Fruit fly (Drosophila melanogaster): Measurements from ENCODE around the gene HP4.

The HP4 gene

dm6 chr3L:8001057-8001597, 25.2 kb upstream of the HP4 start (continued):
- 0 out of 2 replicates have a peak, but pooled peaks have one; percentile 63 for TF ChIP-seq CG16779 (GFP tag; IDR thresholded peaks at IDR 0.05)
- no peak for TF ChIP-seq gem (tag; optimal IDR thresholded peaks at IDR 0.05)
- TF ChIP-seq Camta (GFP tag; optimal IDR thresholded peaks at IDR 0.05), result no peak

dm6 chr3L:7999933-8000332, 24.0 kb upstream of the HP4 start:
- TF ChIP-seq CG13894 (tag; optimal IDR thresholded peaks at IDR 0.05) (peak; percentile 64), CG4854 (GFP tag; optimal IDR thresholded peaks at IDR 0.05) (no peak), CG2199 (GFP tag; IDR thresholded peaks at IDR 0.05) (peak; percentile 79; the same call in 2 of the 3 replicates), CG7271 (tag; optimal IDR thresholded peaks at IDR 0.05) (no peak), abd-A (tag; optimal IDR thresholded peaks at IDR 0.05) (peak; percentile 19), Pdp1 (GFP tag; optimal IDR thresholded peaks at IDR 0.05) (peak in 1 of 2 experiments; percentile 71)

dm6 chr3L:7996364-7996763, 20.4 kb upstream of the HP4 start:
- TF ChIP-seq pita (GFP tag; optimal IDR thresholded peaks at IDR 0.05) (no peak), fu2 (GFP tag; optimal IDR thresholded peaks at IDR 0.05) (no peak), CG1603 (tag; optimal IDR thresholded peaks at IDR 0.05) (peak; percentile 15), tio (GFP tag; optimal IDR thresholded peaks at IDR 0.05) (no peak), lilli (GFP tag; optimal IDR thresholded peaks at IDR 0.05) (no peak), Mad (GFP tag; optimal IDR thresholded peaks at IDR 0.05) (no peak), CG9437 (GFP tag; optimal IDR thresholded peaks at IDR 0.05) (no peak), Xrp1 (GFP tag; IDR thresholded peaks at IDR 0.05) (peak; percentile 43), chm (GFP tag; IDR thresholded peaks at IDR 0.05) (peak; percentile 54), CG4707 (GFP tag; optimal IDR thresholded peaks at IDR 0.05) (peak; percentile 33), emc (GFP tag; optimal IDR thresholded peaks at IDR 0.05) (no peak), gro (GFP tag; optimal IDR thresholded peaks at IDR 0.05) (no peak), prd (optimal IDR thresholded peaks at IDR 0.05) (no peak), prd (GFP tag; IDR thresholded peaks at IDR 0.05) (no peak; the same call in 2 of the 3 replicates), ara (GFP tag; IDR thresholded peaks at IDR 0.05) (0 out of 2 replicates have a peak, but pooled peaks have one; percentile 22), Gug (GFP tag; IDR thresholded peaks at IDR 0.05) (no peak), bsh (GFP tag; optimal IDR thresholded peaks at IDR 0.05) (peak in 1 of 2 experiments; percentile 1), Ptx1 (GFP tag; IDR thresholded peaks at IDR 0.05) (no peak), Stat92E (GFP tag; optimal IDR thresholded peaks at IDR 0.05) (no peak), Sry-δ (GFP tag; optimal IDR thresholded peaks at IDR 0.05) (no peak), ATbp (GFP tag; optimal IDR thresholded peaks at IDR 0.05) (peak; percentile 70), sug (tag; optimal IDR thresholded peaks at IDR 0.05) (no peak), CG12299 (tag; optimal IDR thresholded peaks at IDR 0.05) (no peak), sc (optimal IDR thresholded peaks at IDR 0.05) (no peak), sc (GFP tag; optimal IDR thresholded peaks at IDR 0.05) (no peak), CG11247 (GFP tag; IDR thresholded peaks at IDR 0.05) (no peak), Ada2b (GFP tag; IDR thresholded peaks at IDR 0.05) (no peak), CG3407 (GFP tag; optimal IDR thresholded peaks at IDR 0.05) (peak; percentile 15), Asciz (GFP tag; optimal IDR thresholded peaks at IDR 0.05) (peak; percentile 57), Hr51 (GFP tag; optimal IDR thresholded peaks at IDR 0.05) (no peak), CG7963 (GFP tag; IDR thresholded peaks at IDR 0.05; ENCODE audit: partially characterized antibody) (no peak), CG7745 (tag; optimal IDR thresholded peaks at IDR 0.05) (peak; percentile 37), CG12659 (GFP tag; optimal IDR thresholded peaks at IDR 0.05) (peak; percentile 11), CG15011 (GFP tag; optimal IDR thresholded peaks at IDR 0.05) (peak; percentile 13), D (optimal IDR thresholded peaks at IDR 0.05) (no peak), D (GFP tag; optimal IDR thresholded peaks at IDR 0.05) (peak; percentile 15), PHDP (tag; optimal IDR thresholded peaks at IDR 0.05) (peak; percentile 26), CG12391 (tag; optimal IDR thresholded peaks at IDR 0.05) (peak; percentile 4)

All from whole organism, embryonic.